Worm (Caenorhabditis elegans) whole organism, late embryonic: ENCODE results near the gene math-45.
"Not testable (repeated sequence)": the region's sequence is repeated elsewhere in the genome, so short reads cannot be mapped to it uniquely, and the experiment has no call there.

ENCODE experiments used
- C08G9.2 ChIP-seq: sonication (generic microtip); optimal IDR thresholded peaks from 2 replicates; lab custom pipeline; 2016; ENCODE audit warnings: mild to moderate bottlenecking, missing genetic modification characterization, moderate library complexity, missing compliant biosample characterization
- F13H6.1 ChIP-seq: sonication (generic microtip); optimal IDR thresholded peaks from 2 replicates; lab custom pipeline; 2016; ENCODE audit warnings: missing genetic modification characterization, missing compliant biosample characterization
- K02D7.2 ChIP-seq: sonication (generic microtip); optimal IDR thresholded peaks from 2 replicates; lab custom pipeline; 2017; ENCODE audit warnings: mild to moderate bottlenecking, missing genetic modification characterization, missing compliant biosample characterization
- K09A11.1 ChIP-seq: sonication (generic microtip); optimal IDR thresholded peaks from 2 replicates; lab custom pipeline; 2017; ENCODE audit warnings: antibody characterized with exemption, mild to moderate bottlenecking, missing genetic modification characterization, missing compliant biosample characterization; ENCODE audit not compliant: insufficient read depth
- ama-1 ChIP-seq: fragments of 150-350 bp; optimal IDR thresholded peaks from 2 replicates; lab custom pipeline; 2014
- ceh-19 ChIP-seq: fragments of 200-800 bp; sonication (Bioruptor generic); optimal IDR thresholded peaks from 2 replicates; lab custom pipeline; 2018; ENCODE audit warnings: mild to moderate bottlenecking, missing genetic modification characterization, missing compliant biosample characterization
- ceh-22 ChIP-seq: sonication (generic microtip); optimal IDR thresholded peaks from 2 replicates; lab custom pipeline; 2017; ENCODE audit warnings: missing biosample characterization, missing genetic modification characterization
- ceh-31 ChIP-seq: sonication (generic microtip); optimal IDR thresholded peaks from 2 replicates; lab custom pipeline; 2016; ENCODE audit warnings: missing genetic modification characterization, missing compliant biosample characterization
- ceh-6 ChIP-seq: fragments of 200-800 bp; sonication (Bioruptor generic); optimal IDR thresholded peaks from 2 replicates; lab custom pipeline; 2018; ENCODE audit warnings: mild to moderate bottlenecking, missing genetic modification characterization, missing compliant biosample characterization
- dve-1 ChIP-seq: sonication (generic microtip); optimal IDR thresholded peaks from 2 replicates; lab custom pipeline; 2017; ENCODE audit warnings: antibody characterized with exemption, mild to moderate bottlenecking, missing genetic modification characterization, missing compliant biosample characterization
- elt-2 ChIP-seq: sonication (generic microtip); optimal IDR thresholded peaks from 2 replicates; lab custom pipeline; 2016; ENCODE audit warnings: missing genetic modification reagents, missing genetic modification characterization, missing compliant biosample characterization
- elt-4 ChIP-seq: sonication (generic microtip); optimal IDR thresholded peaks from 2 replicates; lab custom pipeline; 2016; ENCODE audit warnings: missing genetic modification characterization, missing compliant biosample characterization
- fax-1 ChIP-seq: sonication (generic microtip); optimal IDR thresholded peaks from 2 replicates; lab custom pipeline; 2016; ENCODE audit warnings: missing genotype, missing genetic modification characterization, missing compliant biosample characterization
- fkh-10 ChIP-seq: fragments of 150-350 bp; optimal IDR thresholded peaks from 2 replicates; lab custom pipeline; 2014; ENCODE audit warnings: missing biosample characterization, missing genetic modification reagents, missing genetic modification characterization
- fkh-6 ChIP-seq: sonication (generic microtip); optimal IDR thresholded peaks from 2 replicates; lab custom pipeline; 2016; ENCODE audit warnings: missing genetic modification characterization, missing compliant biosample characterization
- hlh-15 ChIP-seq: sonication (generic microtip); optimal IDR thresholded peaks from 2 replicates; lab custom pipeline; 2016; ENCODE audit warnings: missing genetic modification characterization, missing compliant biosample characterization
- hlh-30 ChIP-seq: sonication (generic microtip); optimal IDR thresholded peaks from 2 replicates; lab custom pipeline; 2017; ENCODE audit warnings: antibody characterized with exemption, missing genetic modification characterization, missing compliant biosample characterization; ENCODE audit not compliant: insufficient read depth
- lim-6 ChIP-seq: sonication (generic microtip); optimal IDR thresholded peaks from 2 replicates; lab custom pipeline; 2016; ENCODE audit warnings: missing genetic modification characterization, missing compliant biosample characterization
- lin-11 ChIP-seq: fragments of 200-800 bp; sonication (Bioruptor generic); optimal IDR thresholded peaks from 2 replicates; lab custom pipeline; 2018; ENCODE audit warnings: mild to moderate bottlenecking, missing genetic modification characterization, missing compliant biosample characterization
- mec-3 ChIP-seq: sonication (generic microtip); optimal IDR thresholded peaks from 2 replicates; lab custom pipeline; 2016; ENCODE audit warnings: borderline replicate concordance, missing genetic modification characterization, missing compliant biosample characterization
- nfya-1 ChIP-seq: sonication (generic microtip); optimal IDR thresholded peaks from 2 replicates; lab custom pipeline; 2017; ENCODE audit warnings: missing genetic modification characterization, mild to moderate bottlenecking, missing compliant biosample characterization, antibody characterized with exemption, moderate library complexity
- nhr-11 ChIP-seq: fragments of 150-350 bp; optimal IDR thresholded peaks from 2 replicates; lab custom pipeline; 2014; ENCODE audit warnings: missing biosample characterization, missing genetic modification characterization
- nhr-232 ChIP-seq: sonication (generic microtip); optimal IDR thresholded peaks from 2 replicates; lab custom pipeline; 2016; ENCODE audit warnings: missing genetic modification characterization, missing compliant biosample characterization
- pag-3 ChIP-seq: sonication (generic microtip); optimal IDR thresholded peaks from 2 replicates; lab custom pipeline; 2016; ENCODE audit warnings: missing compliant biosample characterization, missing genetic modification characterization, borderline replicate concordance
- pax-1 ChIP-seq: fragments of 150-350 bp; optimal IDR thresholded peaks from 2 replicates; lab custom pipeline; 2014; ENCODE audit warnings: missing biosample characterization, missing genetic modification characterization
- pha-4 ChIP-seq: fragments of 150-350 bp; optimal IDR thresholded peaks from 2 replicates; lab custom pipeline; 2018; ENCODE audit warnings: missing biosample characterization, missing genetic modification reagents, missing genetic modification characterization
- pros-1 ChIP-seq: fragments of 150-350 bp; optimal IDR thresholded peaks from 2 replicates; lab custom pipeline; 2014; ENCODE audit warnings: missing biosample characterization, missing genetic modification reagents, missing genetic modification characterization
- rnt-1 ChIP-seq: sonication (generic microtip); optimal IDR thresholded peaks from 2 replicates; lab custom pipeline; 2016; ENCODE audit warnings: missing genetic modification characterization, missing compliant biosample characterization
- sdc-2 ChIP-seq: sonication (generic microtip); optimal IDR thresholded peaks from 2 replicates; lab custom pipeline; 2016; ENCODE audit warnings: missing genotype, missing genetic modification characterization, missing compliant biosample characterization
- sox-2 ChIP-seq: fragments of 200-800 bp; sonication (Bioruptor generic); IDR thresholded peaks from 2 replicates; pipeline ENCODE4 v1.3.6; 2022; ENCODE audit warnings: missing genetic modification reagents, missing genetic modification characterization, missing compliant biosample characterization
- syd-9 ChIP-seq: sonication (generic microtip); optimal IDR thresholded peaks from 2 replicates; lab custom pipeline; 2016; ENCODE audit warnings: mild to moderate bottlenecking, missing genetic modification characterization, moderate library complexity, missing compliant biosample characterization
- tbx-7 ChIP-seq: sonication (generic microtip); optimal IDR thresholded peaks from 2 replicates; lab custom pipeline; 2016; ENCODE audit warnings: missing genotype, missing genetic modification characterization, missing compliant biosample characterization
- ttx-3 ChIP-seq: sonication (generic microtip); optimal IDR thresholded peaks from 2 replicates; lab custom pipeline; 2016; ENCODE audit warnings: missing genetic modification reagents, missing genetic modification characterization, missing compliant biosample characterization
- unc-3 ChIP-seq, 2 experiments: fragments of 200-800 bp in 1 of 2; sonication (Bioruptor generic) in 1 of 2; sonication (generic microtip) in 1 of 2; conservative IDR thresholded peaks in 1 of 2; optimal IDR thresholded peaks in 1 of 2; 2 replicates each; pipeline versions ENCODE4 v1.3.6 to Lab custom; 2016 to 2022; ENCODE audit warnings: missing compliant biosample characterization in 2 of 2, missing genetic modification characterization in 2 of 2, missing genetic modification reagents in 1 of 2
- unc-42 ChIP-seq: sonication (generic microtip); optimal IDR thresholded peaks from 2 replicates; lab custom pipeline; 2016; ENCODE audit warnings: missing genotype, missing genetic modification characterization, missing compliant biosample characterization

The math-45 gene

ce11 chrII:1545625-1546024, 28.4 kb upstream of the math-45 start, which contains the start of gene K05F6.12:
Gene K05F6.12, plus strand, starts transcription at chrII:1545925.
- no peak for TF ChIP-seq ama-1 (lab: Kevin White, UChicago)
- no peak for TF ChIP-seq pha-4 (tag; lab: Kevin White, UChicago)
- no peak for TF ChIP-seq tbx-7
- TF ChIP-seq nhr-232 (tag; lab: Kevin White, UChicago), result no peak
- no peak for TF ChIP-seq K09A11.1
- no peak for TF ChIP-seq ceh-31
- no peak for TF ChIP-seq C08G9.2
- TF ChIP-seq dve-1 (tag; lab: Kevin White, UChicago), result no peak
- TF ChIP-seq mec-3 (tag; lab: Kevin White, UChicago), result no peak
- no peak for TF ChIP-seq hlh-30
- no peak for TF ChIP-seq nfya-1 (tag; lab: Kevin White, UChicago)
- TF ChIP-seq unc-42 (tag; lab: Kevin White, UChicago), result no peak
- no peak for TF ChIP-seq ceh-19
- no peak for TF ChIP-seq ceh-6 (GFP tag; lab: Kevin White, UChicago)
- TF ChIP-seq hlh-15 (tag; lab: Kevin White, UChicago), result no peak
- TF ChIP-seq fkh-6 (tag; lab: Kevin White, UChicago), result no peak
- TF ChIP-seq F13H6.1 (tag; lab: Kevin White, UChicago), result no peak
- TF ChIP-seq sox-2 (GFP tag; lab: Robert Waterston, UW), result no peak
- no peak for TF ChIP-seq syd-9
- no peak for TF ChIP-seq rnt-1 (tag; lab: Kevin White, UChicago)
- TF ChIP-seq, all 69 proteins: peak for 0

ce11 chrII:1543182-1543581, 25.9 kb upstream of the math-45 start, which contains the start of gene K05F6.4:
Gene K05F6.4, plus strand, starts transcription at chrII:1543482.
- not testable (repeated sequence) for TF ChIP-seq unc-3 (GFP tag; conservative IDR thresholded peaks at IDR 0.05; lab: Robert Waterston, UW); unc-3 (tag; optimal IDR thresholded peaks at IDR 0.05; lab: Kevin White, UChicago); nhr-11; lim-6 (tag; lab: Kevin White, UChicago)

- not testable (repeated sequence) for TF ChIP-seq K02D7.2 (tag; lab: Kevin White, UChicago); fkh-10; F13H6.1 (tag; lab: Kevin White, UChicago)
These were observed 23.4 kb upstream of the math-45 start, which contains the start of gene poml-4 for ce11 chrII:1540628-1541027. Gene poml-4, plus strand, starts transcription at chrII:1540928.

- no peak for TF ChIP-seq elt-2 (tag; lab: Kevin White, UChicago)
- TF ChIP-seq pax-1, result no peak
- TF ChIP-seq elt-4 (tag; lab: Kevin White, UChicago), result no peak
- TF ChIP-seq lim-6 (tag; lab: Kevin White, UChicago), result no peak
- no peak for TF ChIP-seq C08G9.2
- TF ChIP-seq mec-3 (tag; lab: Kevin White, UChicago), result no peak
- TF ChIP-seq pag-3 (tag; lab: Kevin White, UChicago), result no peak
- TF ChIP-seq K09A11.1, result no peak
These were observed 21.3 kb upstream of the math-45 start, which contains the start of gene fbxb-44 for ce11 chrII:1538589-1538988. Gene fbxb-44, plus strand, starts transcription at chrII:1538889.

ce11 chrII:1537321-1537720, 20.1 kb upstream of the math-45 start, which contains the start of gene fbxb-42:
Gene fbxb-42, plus strand, starts transcription at chrII:1537621.
- TF ChIP-seq ceh-6 (GFP tag; lab: Kevin White, UChicago), result no peak
- no peak for TF ChIP-seq ttx-3 (tag; lab: Kevin White, UChicago)
- TF ChIP-seq sdc-2 (tag; lab: Kevin White, UChicago), result no peak

- no peak for TF ChIP-seq tbx-7
- TF ChIP-seq pag-3 (tag; lab: Kevin White, UChicago), result no peak
- no peak for TF ChIP-seq pros-1 (tag; lab: Kevin White, UChicago)
- no peak for TF ChIP-seq elt-4 (tag; lab: Kevin White, UChicago)
- no peak for TF ChIP-seq fax-1
- TF ChIP-seq ceh-22 (tag; lab: Kevin White, UChicago), result no peak
- no peak for TF ChIP-seq lin-11 (tag; lab: Kevin White, UChicago)
- TF ChIP-seq C08G9.2, result no peak
These were observed 18.7 kb upstream of the math-45 start, which contains the start of gene fbxb-43 for ce11 chrII:1535931-1536330. Gene fbxb-43, plus strand, starts transcription at chrII:1536231.
